Worm (Caenorhabditis elegans) whole organism, early embryonic: ENCODE measurements around the gene C54F6.18.

Experiments
- B0310.2 ChIP-seq: sonication (generic microtip); optimal IDR thresholded peaks from 2 replicates; lab custom pipeline; 2016; ENCODE audit warnings: mild to moderate bottlenecking, missing genetic modification characterization, missing compliant biosample characterization
- F13C5.2 ChIP-seq: sonication (generic microtip); optimal IDR thresholded peaks from 2 replicates; lab custom pipeline; 2017; ENCODE audit warnings: mild to moderate bottlenecking, missing genetic modification characterization, inconsistent platforms, missing compliant biosample characterization
- ceh-13 ChIP-seq: fragments of 200-800 bp; sonication (Bioruptor generic); optimal IDR thresholded peaks from 2 replicates; lab custom pipeline; 2018; ENCODE audit warnings: mild to moderate bottlenecking, missing genetic modification characterization, missing compliant biosample characterization
- ets-7 ChIP-seq: sonication (generic microtip); optimal IDR thresholded peaks from 2 replicates; lab custom pipeline; 2016; ENCODE audit warnings: missing genotype, missing genetic modification characterization, missing compliant biosample characterization
- hmbx-1 ChIP-seq: sonication (generic microtip); optimal IDR thresholded peaks from 2 replicates; lab custom pipeline; 2016; ENCODE audit warnings: mild to moderate bottlenecking, missing genetic modification characterization, missing compliant biosample characterization
- hnd-1 ChIP-seq: sonication (generic microtip); optimal IDR thresholded peaks from 2 replicates; lab custom pipeline; 2016; ENCODE audit warnings: missing genetic modification characterization, missing compliant biosample characterization
- pes-1 ChIP-seq: fragments of 200-800 bp; sonication (Bioruptor generic); IDR thresholded peaks from 2 replicates; pipeline ENCODE4 v1.3.6; 2022; ENCODE audit warnings: missing genetic modification reagents, missing genetic modification characterization, missing compliant biosample characterization
- tra-4 ChIP-seq: sonication (generic microtip); optimal IDR thresholded peaks from 2 replicates; lab custom pipeline; 2017; ENCODE audit warnings: missing genetic modification characterization, missing compliant biosample characterization

C54F6.18 gene

ce11 chrV:7575563-7575962, 49.8 kb downstream of the C54F6.18 start, which contains the start of the genes snu-66 and ints-9:
Gene snu-66 (minus strand): TSS chrV:7575670.
Gene ints-9 (plus strand): TSS chrV:7575802.
- TF ChIP-seq pes-1 (no peak), hnd-1 (no peak), F13C5.2 (tag; lab: Kevin White, UChicago) (no peak), ceh-13 (no peak), B0310.2 (tag; lab: Kevin White, UChicago) (no peak), tra-4 (tag; lab: Kevin White, UChicago) (no peak), ets-7 (tag; lab: Kevin White, UChicago) (no peak), hmbx-1 (tag; lab: Kevin White, UChicago) (no peak)
